Fruit fly (Drosophila melanogaster) Kc167 (cell line): Measurements from ENCODE around the gene lqfR.

Experiments used
- Myc ChIP-seq: fragments of >200 bp; optimal IDR thresholded peaks from 2 replicates; lab custom pipeline; 2017; ENCODE audit warnings: missing external identifiers
- Sin3A ChIP-seq: fragments of >200 bp; optimal IDR thresholded peaks from 2 replicates; lab custom pipeline; 2018; ENCODE audit warnings: missing external identifiers
- h ChIP-seq: fragments of >200 bp; optimal IDR thresholded peaks from 3 replicates; lab custom pipeline; 2018; ENCODE audit warnings: missing external identifiers
- insv ChIP-seq: fragments of >200 bp; optimal IDR thresholded peaks from 3 replicates; lab custom pipeline; 2018; ENCODE audit warnings: missing external identifiers

DNA sequence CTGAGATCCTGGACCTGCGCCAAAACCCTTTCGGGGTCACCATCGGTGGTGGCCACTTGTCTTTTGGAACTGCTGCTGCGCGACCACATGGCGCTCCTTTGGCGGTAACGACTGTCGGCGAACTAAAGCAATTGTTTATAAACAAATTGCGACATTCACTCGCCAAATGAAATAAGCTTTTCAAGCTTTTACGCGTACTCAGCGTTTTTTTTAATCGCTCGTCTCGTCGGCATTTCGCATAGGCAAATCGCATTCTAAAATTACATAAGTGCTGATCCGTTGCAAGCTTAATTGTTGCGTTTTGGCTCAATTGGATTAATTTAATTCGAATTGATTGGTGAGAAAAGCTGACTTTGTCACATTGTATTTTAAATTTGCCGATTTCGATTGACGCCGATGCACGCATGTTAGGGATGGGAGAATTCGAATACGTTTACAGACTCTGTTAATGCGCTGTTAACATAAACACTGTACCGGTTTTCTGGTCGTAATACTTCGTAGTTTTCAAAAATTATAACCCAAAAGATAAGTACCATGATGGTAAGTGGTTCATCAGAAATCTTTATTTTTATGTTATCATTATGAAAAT is 13.6 kb downstream of the lqfR start, which contains the start of gene pinta:
- no peak for TF ChIP-seq Myc (lab: Kevin White, UChicago)
- TF ChIP-seq h (lab: Kevin White, UChicago), result no peak
- TF ChIP-seq Sin3A, result no peak
- no peak for TF ChIP-seq insv (lab: Kevin White, UChicago)
